Fruit fly (Drosophila melanogaster) whole organism: ENCODE data around the gene Rlip.
A peak's percentile ranks its signal among the peaks of the same experiment; 100 is the strongest.

Experiments
- CG8478 ChIP-seq: fragments of >200 bp; optimal IDR thresholded peaks from 2 replicates; lab custom pipeline; 2018; ENCODE audit warnings: inconsistent platforms
- Dll ChIP-seq: fragments of >200 bp; optimal IDR thresholded peaks from 2 replicates; lab custom pipeline; 2017
- EcR ChIP-seq, 2 experiments: fragments of >200 bp; optimal IDR thresholded peaks; 2 replicates each; lab custom pipeline; 2017; ENCODE audit warnings: missing biosample characterization in 2 of 2, missing genetic modification characterization in 2 of 2, missing genetic modification reagents in 2 of 2
- pan ChIP-seq: fragments of >200 bp; optimal IDR thresholded peaks from 2 replicates; lab custom pipeline; 2017
- psq ChIP-seq: fragments of >200 bp; optimal IDR thresholded peaks from 2 replicates; lab custom pipeline; 2017
- usp ChIP-seq: fragments of >200 bp; optimal IDR thresholded peaks from 2 replicates; lab custom pipeline; 2017; ENCODE audit warnings: missing biosample characterization, missing genetic modification characterization, mixed read lengths

Gene Rlip

DNA sequence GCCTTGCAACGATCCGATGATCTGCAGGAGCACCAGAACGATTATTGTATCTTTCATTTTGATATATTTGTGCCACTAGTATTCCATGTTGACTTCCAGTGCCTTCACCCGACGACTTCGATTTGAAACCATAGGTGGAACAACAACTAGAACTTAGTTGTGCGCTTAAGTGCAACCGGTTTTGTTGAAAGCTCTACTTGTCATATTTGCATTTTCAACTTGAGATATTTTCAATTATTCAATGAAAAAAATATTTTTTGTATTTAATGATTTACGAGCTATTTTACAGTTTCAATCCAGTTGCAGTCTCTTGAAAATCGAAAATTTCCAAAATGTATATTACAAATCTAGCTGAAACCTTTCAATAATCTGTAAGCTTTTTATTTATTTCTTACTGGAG is 29.4 kb downstream of the Rlip start, which contains the start of gene CG31207:
CG31207 (minus strand) TSS at position 101 of the 400 bp plus-strand sequence.
- TF ChIP-seq EcR (GFP tag; optimal IDR thresholded peaks at IDR 0.05; lab: Kevin White, UChicago): no peak

dm6 chr3R:21048729-21049128 is 31.2 kb downstream of the Rlip start, which contains the start of gene CG7079:
TSS of gene CG7079 (minus strand) at chr3R:21048829.
- TF ChIP-seq usp (GFP tag; lab: Kevin White, UChicago) (no peak), pan (lab: Kevin White, UChicago) (no peak), Dll (lab: Kevin White, UChicago) (no peak), CG8478 (lab: Kevin White, UChicago) (no peak), psq (lab: Kevin White, UChicago) (no peak), EcR (GFP tag; optimal IDR thresholded peaks at IDR 0.05; lab: Kevin White, UChicago) (no peak)

dm6 chr3R:21050875-21051274 is 33.4 kb downstream of the Rlip start, which contains the start of gene Jhbp15:
TSS of gene Jhbp15 (minus strand) at chr3R:21050975.
- TF ChIP-seq Dll (lab: Kevin White, UChicago) (no peak), pan (lab: Kevin White, UChicago) (no peak), CG8478 (lab: Kevin White, UChicago) (no peak), EcR (GFP tag; optimal IDR thresholded peaks at IDR 0.05; lab: Kevin White, UChicago) (no peak), psq (lab: Kevin White, UChicago) (no peak)

- no peak for TF ChIP-seq Dll (lab: Kevin White, UChicago)
- TF ChIP-seq CG8478 (lab: Kevin White, UChicago): no peak
- no peak for TF ChIP-seq psq (lab: Kevin White, UChicago)
- TF ChIP-seq pan (lab: Kevin White, UChicago): no peak
- no peak for TF ChIP-seq EcR (GFP tag; optimal IDR thresholded peaks at IDR 0.05; lab: Kevin White, UChicago)
- no peak for TF ChIP-seq usp (GFP tag; lab: Kevin White, UChicago)
These were observed 40.0 kb downstream of the Rlip start for dm6 chr3R:21057519-21057918.

DNA sequence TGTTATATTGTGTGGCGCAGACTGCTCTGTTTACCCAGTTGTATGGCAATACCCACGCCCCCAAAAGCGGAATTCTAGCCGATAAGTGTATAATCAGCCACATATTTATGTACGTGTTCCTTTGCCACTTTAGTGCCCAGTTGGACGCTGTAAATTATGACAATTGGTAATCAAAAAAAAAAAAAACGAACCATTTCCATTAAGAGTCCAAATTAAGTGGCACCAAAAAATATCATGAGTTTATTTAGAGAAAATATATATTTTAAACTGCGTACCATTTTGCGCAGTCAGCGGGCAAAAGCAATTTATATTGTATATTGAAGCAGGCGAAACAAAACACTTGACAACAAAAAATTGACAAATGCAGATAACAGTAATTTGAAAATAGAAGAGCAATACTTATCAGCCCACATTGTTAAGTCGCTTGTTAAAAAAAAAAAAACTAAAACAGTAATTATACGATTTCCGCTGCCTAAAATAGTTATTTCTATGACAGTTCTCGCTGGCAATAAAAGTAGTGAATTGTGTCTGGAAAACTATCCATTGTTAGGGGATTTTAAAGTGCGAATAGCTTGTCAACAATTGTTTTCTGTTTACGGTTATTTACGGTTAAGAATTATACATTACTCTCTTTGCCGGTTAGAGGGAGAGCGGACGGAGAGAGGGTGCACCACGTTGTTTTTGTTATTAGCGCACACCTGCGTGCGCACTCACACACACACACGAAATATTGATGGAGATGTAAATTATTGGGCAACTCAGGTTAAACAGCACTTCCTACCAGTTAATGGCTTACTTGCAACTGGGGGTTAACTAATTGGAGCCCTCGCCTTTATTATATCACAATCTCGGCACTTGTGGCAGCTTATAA is 42.2 kb downstream of the Rlip start:
- no peak for TF ChIP-seq CG8478 (lab: Kevin White, UChicago)
- TF ChIP-seq psq (lab: Kevin White, UChicago): no peak
- no peak for TF ChIP-seq EcR (GFP tag; optimal IDR thresholded peaks at IDR 0.05; lab: Kevin White, UChicago)

dm6 chr3R:21060430-21061245 is 43.2 kb downstream of the Rlip start, which contains the start of gene Mvl:
TSS of gene Mvl (minus strand) at chr3R:21060800.
- no peak for TF ChIP-seq CG8478 (lab: Kevin White, UChicago)
- TF ChIP-seq usp (GFP tag; lab: Kevin White, UChicago): no peak
- peak in 1 of 2 experiments; percentile 60 for TF ChIP-seq EcR (GFP tag; optimal IDR thresholded peaks at IDR 0.05; lab: Kevin White, UChicago)
- TF ChIP-seq Dll (lab: Kevin White, UChicago): no peak
- no peak for TF ChIP-seq psq (lab: Kevin White, UChicago)
- TF ChIP-seq pan (lab: Kevin White, UChicago): no peak

- TF ChIP-seq CG8478 (lab: Kevin White, UChicago) (no peak), psq (lab: Kevin White, UChicago) (no peak), EcR (GFP tag; optimal IDR thresholded peaks at IDR 0.05; lab: Kevin White, UChicago) (no peak), usp (GFP tag; lab: Kevin White, UChicago) (no peak), pan (lab: Kevin White, UChicago) (no peak), Dll (lab: Kevin White, UChicago) (no peak)
These were observed 45.9 kb downstream of the Rlip start for dm6 chr3R:21063433-21063832.

dm6 chr3R:21064000-21064924 is 46.8 kb downstream of the Rlip start, which contains the start of gene Cortactin:
TSS of gene Cortactin (minus strand) at chr3R:21064471.
- no peak for TF ChIP-seq CG8478 (lab: Kevin White, UChicago)
- TF ChIP-seq psq (lab: Kevin White, UChicago): no peak

DNA sequence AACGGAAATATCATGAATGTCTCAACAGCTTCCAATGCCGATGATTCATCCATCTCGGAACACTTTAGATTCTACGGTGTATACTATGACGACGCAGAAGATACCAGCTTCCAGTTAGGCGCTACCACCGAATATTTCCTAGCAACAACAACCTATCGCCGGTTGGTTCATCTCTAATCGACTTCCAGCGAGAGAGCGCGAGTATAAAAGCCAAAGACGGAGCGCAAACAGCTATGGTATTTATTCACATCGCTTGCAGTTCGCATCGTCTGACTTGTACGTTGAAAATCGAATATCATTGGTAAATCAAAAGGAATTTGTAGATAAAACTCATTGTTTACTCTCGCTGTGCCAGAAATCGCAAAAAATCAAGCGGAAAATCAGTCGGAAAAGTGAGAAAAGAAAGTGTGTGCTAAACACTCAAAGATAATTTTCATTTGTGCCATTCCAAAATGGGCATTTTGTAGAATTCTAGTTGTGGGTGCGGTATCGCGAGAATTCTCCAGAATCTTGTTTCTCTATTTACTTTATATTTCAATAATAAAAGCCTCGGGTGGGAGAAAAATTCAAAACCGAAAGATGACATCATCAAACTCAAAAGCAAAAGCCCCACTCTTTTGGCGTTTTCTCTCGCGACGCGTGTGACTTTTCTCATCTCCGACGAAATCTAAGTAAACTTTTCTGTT is 47.7 kb downstream of the Rlip start, which contains the start of gene AnxB9:
AnxB9 (plus strand) TSS at position 232 of the 686 bp plus-strand sequence.
- TF ChIP-seq psq (lab: Kevin White, UChicago) (no peak), EcR (GFP tag; optimal IDR thresholded peaks at IDR 0.05; lab: Kevin White, UChicago) (no peak), usp (GFP tag; lab: Kevin White, UChicago) (no peak), Dll (lab: Kevin White, UChicago) (no peak), CG8478 (lab: Kevin White, UChicago) (no peak), pan (lab: Kevin White, UChicago) (no peak)

- no peak for TF ChIP-seq EcR (GFP tag; optimal IDR thresholded peaks at IDR 0.05; lab: Kevin White, UChicago)
These were observed 48.2 kb downstream of the Rlip start for dm6 chr3R:21065696-21066080.
